Worm (Caenorhabditis elegans): ENCODE results near the gene srv-6.

srv-6 gene

ce11 chrX:4274116-4274515 is 17.3 kb downstream of the srv-6 start, which contains the start of gene mec-18:
TSS of gene mec-18 (minus strand) at chrX:4274216.
- TF ChIP-seq zfh-2 (GFP tag; conservative IDR thresholded peaks at IDR 0.05): no peak
- TF ChIP-seq lsl-1 (GFP tag; optimal IDR thresholded peaks at IDR 0.05): no peak
- no peak for TF ChIP-seq F37B4.10 (GFP tag; IDR thresholded peaks at IDR 0.05)
- TF ChIP-seq die-1 (tag; optimal IDR thresholded peaks at IDR 0.05): no peak
- TF ChIP-seq ztf-6 (GFP tag; IDR thresholded peaks at IDR 0.05): no peak

ce11 chrX:4279294-4279782 is 22.5 kb downstream of the srv-6 start, which contains the start of the genes twk-28 and ets-9:
TSS of gene twk-28 (minus strand) at chrX:4279344.
TSS of gene ets-9 (plus strand) at chrX:4279703.
- TF ChIP-seq B0035.1 (tag; optimal IDR thresholded peaks at IDR 0.05) (no peak), ceh-79 (tag; optimal IDR thresholded peaks at IDR 0.05) (no peak), lsy-27 (tag; optimal IDR thresholded peaks at IDR 0.05; ENCODE audit: borderline replicate concordance, insufficient read depth) (no peak), C17E4.6 (GFP tag; IDR thresholded peaks at IDR 0.05) (no peak), mcd-1 (GFP tag; IDR thresholded peaks at IDR 0.05) (no peak), unc-130 (GFP tag; optimal IDR thresholded peaks at IDR 0.05) (no peak), mel-28 (tag; optimal IDR thresholded peaks at IDR 0.05; ENCODE audit: borderline replicate concordance) (no peak), snpc-1.1 (tag; optimal IDR thresholded peaks at IDR 0.05; ENCODE audit: insufficient read depth) (no peak), zfh-2 (GFP tag; conservative IDR thresholded peaks at IDR 0.05) (no peak), F55B11.4 (tag; optimal IDR thresholded peaks at IDR 0.05; ENCODE audit: borderline replicate concordance, insufficient read depth) (no peak), Y67H2A.10 (GFP tag; conservative IDR thresholded peaks at IDR 0.05) (no peak), lag-1 (GFP tag; IDR thresholded peaks at IDR 0.05) (no peak), nfya-1 (tag; optimal IDR thresholded peaks at IDR 0.05; ENCODE audit: borderline replicate concordance, insufficient read depth) (no peak), madf-8 (GFP tag; conservative IDR thresholded peaks at IDR 0.05) (no peak), Y53G8AR.9 (GFP tag; conservative IDR thresholded peaks at IDR 0.05) (no peak), ekl-4 (GFP tag; IDR thresholded peaks at IDR 0.05) (no peak), ztf-25 (GFP tag; IDR thresholded peaks at IDR 0.05) (no peak)

- TF ChIP-seq somi-1 (GFP tag; optimal IDR thresholded peaks at IDR 0.05) (no peak), cebp-2 (GFP tag; IDR thresholded peaks at IDR 0.05) (no peak), aptf-2 (GFP tag; conservative IDR thresholded peaks at IDR 0.05) (no peak), atf-7 (tag; optimal IDR thresholded peaks at IDR 0.05) (no peak), let-526 (GFP tag; IDR thresholded peaks at IDR 0.05) (no peak), F22D6.2 (tag; optimal IDR thresholded peaks at IDR 0.05) (no peak), bed-2 (GFP tag; IDR thresholded peaks at IDR 0.05) (no peak), sea-2 (GFP tag; IDR thresholded peaks at IDR 0.05) (no peak), nhr-90 (tag; optimal IDR thresholded peaks at IDR 0.05) (no peak), ama-1 (optimal IDR thresholded peaks at IDR 0.05) (no peak), ama-1 (GFP tag; optimal IDR thresholded peaks at IDR 0.05) (no peak), dpff-1 (tag; optimal IDR thresholded peaks at IDR 0.05) (no peak), pbrm-1 (GFP tag; IDR thresholded peaks at IDR 0.05) (no peak), ztf-3 (GFP tag; optimal IDR thresholded peaks at IDR 0.05) (no peak)
Observed at ce11 chrX:4282380-4282779, 25.5 kb downstream of the srv-6 start, which contains the start of gene C52B9.19. TSS of gene C52B9.19 (plus strand) at chrX:4282555.

- TF ChIP-seq ztf-26 (tag; optimal IDR thresholded peaks at IDR 0.05): no peak
- no peak for TF ChIP-seq zim-3 (tag; optimal IDR thresholded peaks at IDR 0.05)
- TF ChIP-seq tbp1 (GFP tag; optimal IDR thresholded peaks at IDR 0.05): no peak
- TF ChIP-seq nhr-27 (tag; optimal IDR thresholded peaks at IDR 0.05): no peak
- no peak for TF ChIP-seq dox-1 (GFP tag; IDR thresholded peaks at IDR 0.05)
- no peak for TF ChIP-seq ZK185.1 (tag; optimal IDR thresholded peaks at IDR 0.05; ENCODE audit: poor library complexity, severe bottlenecking)
- no peak for TF ChIP-seq F39B2.1 (GFP tag; IDR thresholded peaks at IDR 0.05)
- TF ChIP-seq lin-26 (GFP tag; IDR thresholded peaks at IDR 0.05): no peak
- TF ChIP-seq lag-1 (GFP tag; IDR thresholded peaks at IDR 0.05): no peak
- TF ChIP-seq B0019.2 (GFP tag; conservative IDR thresholded peaks at IDR 0.05): no peak
- TF ChIP-seq dpff-1 (tag; optimal IDR thresholded peaks at IDR 0.05): no peak
- no peak for TF ChIP-seq C06A6.2 (GFP tag; conservative IDR thresholded peaks at IDR 0.05)
- TF ChIP-seq Y53F4B.3 (GFP tag; IDR thresholded peaks at IDR 0.05): no peak
Observed at ce11 chrX:4283989-4284388, 27.1 kb downstream of the srv-6 start, which contains the start of gene ets-10. TSS of gene ets-10 (plus strand) at chrX:4284189.
